Worm (Caenorhabditis elegans) whole organism, early embryonic: ENCODE data around the gene afmd-1.

ENCODE experiments used
- B0310.2 ChIP-seq: sonication (generic microtip); optimal IDR thresholded peaks from 2 replicates; lab custom pipeline; 2016; ENCODE audit warnings: mild to moderate bottlenecking, missing genetic modification characterization, missing compliant biosample characterization
- F13C5.2 ChIP-seq: sonication (generic microtip); optimal IDR thresholded peaks from 2 replicates; lab custom pipeline; 2017; ENCODE audit warnings: mild to moderate bottlenecking, missing genetic modification characterization, inconsistent platforms, missing compliant biosample characterization
- aly-1 ChIP-seq: sonication (generic microtip); optimal IDR thresholded peaks from 2 replicates; lab custom pipeline; 2016; ENCODE audit warnings: missing genetic modification characterization, missing compliant biosample characterization
- ama-1 ChIP-seq: fragments of 150-350 bp; optimal IDR thresholded peaks from 2 replicates; lab custom pipeline; 2014
- ceh-13 ChIP-seq: fragments of 200-800 bp; sonication (Bioruptor generic); optimal IDR thresholded peaks from 2 replicates; lab custom pipeline; 2018; ENCODE audit warnings: mild to moderate bottlenecking, missing genetic modification characterization, missing compliant biosample characterization
- ceh-36 ChIP-seq: sonication (generic microtip); optimal IDR thresholded peaks from 2 replicates; lab custom pipeline; 2016; ENCODE audit warnings: missing genetic modification characterization, inconsistent platforms, missing compliant biosample characterization
- ets-7 ChIP-seq: sonication (generic microtip); optimal IDR thresholded peaks from 2 replicates; lab custom pipeline; 2016; ENCODE audit warnings: missing genotype, missing genetic modification characterization, missing compliant biosample characterization
- flt-1 ChIP-seq: fragments of 200-800 bp; sonication (Bioruptor generic); IDR thresholded peaks from 2 replicates; pipeline ENCODE4 v1.3.6; 2022; ENCODE audit warnings: missing genetic modification characterization, missing compliant biosample characterization
- hmbx-1 ChIP-seq: sonication (generic microtip); optimal IDR thresholded peaks from 2 replicates; lab custom pipeline; 2016; ENCODE audit warnings: mild to moderate bottlenecking, missing genetic modification characterization, missing compliant biosample characterization
- hmg-4 ChIP-seq: fragments of 200-800 bp; sonication (Bioruptor generic); optimal IDR thresholded peaks from 2 replicates; lab custom pipeline; 2018; ENCODE audit warnings: mild to moderate bottlenecking, missing genetic modification characterization, missing compliant biosample characterization
- hnd-1 ChIP-seq: sonication (generic microtip); optimal IDR thresholded peaks from 2 replicates; lab custom pipeline; 2016; ENCODE audit warnings: missing genetic modification characterization, missing compliant biosample characterization
- pes-1 ChIP-seq: fragments of 200-800 bp; sonication (Bioruptor generic); IDR thresholded peaks from 2 replicates; pipeline ENCODE4 v1.3.6; 2022; ENCODE audit warnings: missing genetic modification reagents, missing genetic modification characterization, missing compliant biosample characterization
- scrt-1 ChIP-seq: fragments of 200-800 bp; sonication (Bioruptor generic); IDR thresholded peaks from 2 replicates; pipeline ENCODE4 v1.3.6; 2022; ENCODE audit warnings: missing genetic modification characterization, missing compliant biosample characterization
- sea-1 ChIP-seq: fragments of 200-800 bp; sonication (Bioruptor generic); conservative IDR thresholded peaks from 2 replicates; pipeline ENCODE4 v1.3.6; 2022; ENCODE audit warnings: missing genetic modification characterization, missing compliant biosample characterization
- tbx-11 ChIP-seq: fragments of 200-800 bp; sonication (Bioruptor generic); IDR thresholded peaks from 2 replicates; pipeline ENCODE4 v1.3.6; 2022; ENCODE audit warnings: missing genetic modification characterization, missing compliant biosample characterization
- tbx-37 ChIP-seq: fragments of 200-800 bp; sonication (Bioruptor generic); conservative IDR thresholded peaks from 2 replicates; pipeline ENCODE4 v1.3.6; 2022; ENCODE audit warnings: missing genetic modification reagents, missing genetic modification characterization, missing compliant biosample characterization
- tra-4 ChIP-seq: sonication (generic microtip); optimal IDR thresholded peaks from 2 replicates; lab custom pipeline; 2017; ENCODE audit warnings: missing genetic modification characterization, missing compliant biosample characterization

afmd-1 gene

DNA sequence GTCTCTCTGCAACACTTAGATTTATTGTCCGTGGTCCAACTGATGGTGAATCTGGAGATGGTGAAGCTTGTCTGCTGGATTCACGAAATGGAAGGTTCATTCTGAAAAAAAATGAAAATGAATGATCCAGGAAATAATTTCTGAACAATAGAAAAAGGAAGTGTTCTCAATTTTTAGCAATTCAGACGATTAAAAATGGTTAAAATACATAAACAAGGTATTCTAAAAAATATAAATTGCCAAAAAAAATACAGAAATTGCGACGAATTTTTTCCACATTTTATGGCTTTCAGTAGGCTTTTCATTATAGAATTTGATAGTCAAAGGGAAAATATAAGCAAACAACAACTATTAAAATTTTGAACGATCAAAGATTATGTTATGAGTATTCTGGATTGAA, 19.1 kb downstream of the afmd-1 start, which contains the start of gene glb-2:
Gene glb-2, minus strand, starts transcription at position 101 of the 400 bp plus-strand sequence.
- no peak for TF ChIP-seq tbx-37 (GFP tag; lab: Robert Waterston, UW)
- TF ChIP-seq sea-1 (GFP tag; lab: Robert Waterston, UW): no peak
- no peak for TF ChIP-seq F13C5.2 (tag; lab: Kevin White, UChicago)
- no peak for TF ChIP-seq ama-1
- TF ChIP-seq hnd-1: no peak
- no peak for TF ChIP-seq flt-1 (GFP tag; lab: Robert Waterston, UW)
- TF ChIP-seq scrt-1 (GFP tag; lab: Robert Waterston, UW): no peak
- no peak for TF ChIP-seq ceh-36 (tag; lab: Kevin White, UChicago)
- no peak for TF ChIP-seq tbx-11 (GFP tag; lab: Robert Waterston, UW)
- no peak for TF ChIP-seq pes-1
- no peak for TF ChIP-seq tra-4 (tag; lab: Kevin White, UChicago)
- TF ChIP-seq B0310.2 (tag; lab: Kevin White, UChicago): no peak
- TF ChIP-seq hmbx-1: no peak
- TF ChIP-seq aly-1: no peak
- TF ChIP-seq ets-7 (tag; lab: Kevin White, UChicago): no peak
- no peak for TF ChIP-seq hmg-4

DNA sequence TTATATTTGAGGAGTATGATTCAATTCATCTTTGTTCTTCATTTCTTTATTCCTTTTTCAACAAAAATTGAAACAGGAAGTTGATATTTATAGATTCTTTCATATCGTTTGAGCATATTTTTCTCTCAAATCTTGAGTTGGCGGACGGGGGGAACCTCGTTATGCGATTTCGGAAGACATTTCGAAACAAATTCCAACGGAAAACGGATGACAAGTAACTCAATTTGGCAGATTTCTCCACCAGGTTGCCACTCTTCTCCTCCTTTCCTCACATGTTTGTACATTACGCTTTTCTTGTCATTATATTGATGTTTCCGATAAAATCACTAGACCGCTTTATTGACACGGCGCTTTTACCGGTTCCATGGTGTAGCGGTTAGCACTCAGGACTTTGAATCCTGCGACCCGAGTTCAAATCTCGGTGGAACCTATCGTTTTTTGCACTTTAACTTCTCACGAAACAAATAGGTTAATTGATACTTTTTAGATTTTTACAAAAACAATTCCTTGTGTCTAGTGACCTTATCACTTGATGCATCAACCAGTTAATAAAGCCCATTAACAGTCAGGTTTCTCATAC, 31.0 kb downstream of the afmd-1 start:
- no peak for TF ChIP-seq ceh-13
- TF ChIP-seq tbx-37 (GFP tag; lab: Robert Waterston, UW): no peak
- TF ChIP-seq F13C5.2 (tag; lab: Kevin White, UChicago): no peak
- no peak for TF ChIP-seq tra-4 (tag; lab: Kevin White, UChicago)

DNA sequence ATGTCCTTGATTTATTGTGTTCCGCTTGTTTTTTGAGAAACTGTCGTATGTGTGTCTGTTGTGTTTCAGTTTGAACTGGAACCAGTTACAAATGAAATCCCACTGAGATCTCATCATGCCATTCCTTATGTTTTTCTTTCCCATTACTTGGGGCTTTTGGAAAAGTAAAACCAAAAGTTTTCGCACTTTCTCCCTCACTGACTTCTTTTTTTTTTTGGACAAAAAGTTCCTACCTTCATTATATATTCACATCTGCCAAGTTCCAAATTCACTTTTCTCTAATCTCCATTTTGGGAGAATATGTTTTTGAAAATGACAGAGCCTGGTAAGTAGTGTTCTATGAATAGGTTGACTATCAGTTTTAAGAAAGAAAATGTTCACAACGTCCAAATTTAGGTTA, 32.6 kb downstream of the afmd-1 start, which contains the start of gene C06E4.2:
Gene C06E4.2, plus strand, starts transcription at position 301 of the 400 bp plus-strand sequence.
- TF ChIP-seq flt-1 (GFP tag; lab: Robert Waterston, UW) (no peak), F13C5.2 (tag; lab: Kevin White, UChicago) (no peak), ceh-13 (no peak), scrt-1 (GFP tag; lab: Robert Waterston, UW) (no peak), tbx-11 (GFP tag; lab: Robert Waterston, UW) (no peak), B0310.2 (tag; lab: Kevin White, UChicago) (no peak), hnd-1 (no peak), hmg-4 (no peak), sea-1 (GFP tag; lab: Robert Waterston, UW) (no peak), aly-1 (no peak), hmbx-1 (no peak), tbx-37 (GFP tag; lab: Robert Waterston, UW) (no peak), ama-1 (no peak), ceh-36 (tag; lab: Kevin White, UChicago) (no peak), pes-1 (no peak), ets-7 (tag; lab: Kevin White, UChicago) (no peak), tra-4 (tag; lab: Kevin White, UChicago) (no peak)

DNA sequence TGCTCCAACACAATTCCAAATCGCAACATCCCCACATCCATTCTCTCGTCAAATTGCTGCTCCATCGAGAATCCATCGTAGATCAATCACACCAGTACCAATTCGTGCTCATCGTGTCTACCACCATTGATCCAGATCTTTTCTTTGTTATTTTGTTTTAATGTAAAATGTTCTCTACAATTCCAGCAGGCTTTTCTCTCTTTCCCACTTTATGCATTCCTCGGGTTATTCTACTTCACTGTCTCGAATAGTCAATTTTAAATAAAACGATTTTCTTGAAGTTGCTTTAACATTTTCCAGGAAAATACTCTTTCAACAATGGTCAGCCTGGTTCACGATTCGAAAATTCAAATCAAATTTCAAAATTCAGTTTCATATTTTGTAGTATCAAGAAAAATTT, 38.9 kb downstream of the afmd-1 start, which contains the start of gene C06E4.1:
Gene C06E4.1, plus strand, starts transcription at position 301 of the 400 bp plus-strand sequence.
- no peak for TF ChIP-seq ets-7 (tag; lab: Kevin White, UChicago)
- TF ChIP-seq flt-1 (GFP tag; lab: Robert Waterston, UW): no peak
- no peak for TF ChIP-seq aly-1
- no peak for TF ChIP-seq scrt-1 (GFP tag; lab: Robert Waterston, UW)
- TF ChIP-seq hmg-4: no peak

DNA sequence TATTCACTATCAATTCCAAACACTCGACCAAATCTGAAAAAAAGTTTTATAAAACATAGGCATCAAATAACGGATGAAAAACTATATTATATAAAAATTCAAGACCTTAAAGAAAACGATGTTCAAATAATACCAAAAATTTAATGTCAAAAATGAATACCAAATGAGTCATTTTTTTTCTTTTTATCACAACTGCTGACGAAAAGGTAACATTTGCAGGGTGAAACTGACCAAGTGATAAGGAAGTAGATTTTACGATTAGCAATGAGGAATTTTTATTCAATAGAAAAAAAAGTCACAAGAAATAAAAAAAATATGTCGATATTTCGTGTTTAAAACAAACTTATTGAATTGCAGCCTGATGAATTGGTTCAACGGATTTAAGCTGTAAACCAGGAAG, 41.8 kb downstream of the afmd-1 start, which contains the start of gene C06E4.8:
Gene C06E4.8, minus strand, starts transcription at position 37 of the 400 bp plus-strand sequence.
- TF ChIP-seq tbx-11 (GFP tag; lab: Robert Waterston, UW): no peak
- TF ChIP-seq ets-7 (tag; lab: Kevin White, UChicago): no peak
- TF ChIP-seq tbx-37 (GFP tag; lab: Robert Waterston, UW): no peak
- no peak for TF ChIP-seq hmbx-1
- TF ChIP-seq tra-4 (tag; lab: Kevin White, UChicago): no peak
- TF ChIP-seq pes-1: no peak
- no peak for TF ChIP-seq aly-1
- TF ChIP-seq hnd-1: no peak
- TF ChIP-seq ama-1: no peak
- TF ChIP-seq B0310.2 (tag; lab: Kevin White, UChicago): no peak
- no peak for TF ChIP-seq ceh-36 (tag; lab: Kevin White, UChicago)
- TF ChIP-seq flt-1 (GFP tag; lab: Robert Waterston, UW): no peak
- TF ChIP-seq hmg-4: no peak

DNA sequence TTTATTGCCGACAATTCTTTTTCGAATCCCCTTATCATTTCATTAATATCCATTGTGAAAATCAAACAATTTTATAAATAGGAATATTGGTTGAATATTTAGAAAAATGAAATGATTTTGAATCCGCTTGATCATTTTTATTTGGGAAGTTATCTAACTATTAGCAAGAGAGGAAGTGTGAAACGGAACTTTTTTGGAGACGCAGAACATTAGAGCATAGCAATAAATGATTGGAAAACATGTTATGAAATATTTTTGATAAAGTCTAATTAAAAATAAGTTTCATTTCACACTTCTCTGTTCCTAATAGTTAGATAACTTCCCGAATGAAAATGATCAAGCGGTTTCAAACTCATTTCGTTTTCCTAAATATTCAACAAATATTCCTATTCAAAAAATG, 43.4 kb downstream of the afmd-1 start, which contains the start of gene F42C5.3:
Gene F42C5.3, minus strand, starts transcription at position 101 of the 400 bp plus-strand sequence.
- TF ChIP-seq tbx-11 (GFP tag; lab: Robert Waterston, UW) (no peak), F13C5.2 (tag; lab: Kevin White, UChicago) (no peak), hmbx-1 (no peak), ceh-13 (no peak), B0310.2 (tag; lab: Kevin White, UChicago) (no peak), hnd-1 (no peak), flt-1 (GFP tag; lab: Robert Waterston, UW) (no peak), ets-7 (tag; lab: Kevin White, UChicago) (no peak), ama-1 (no peak), pes-1 (no peak), scrt-1 (GFP tag; lab: Robert Waterston, UW) (no peak), tra-4 (tag; lab: Kevin White, UChicago) (no peak), tbx-37 (GFP tag; lab: Robert Waterston, UW) (no peak), hmg-4 (no peak), ceh-36 (tag; lab: Kevin White, UChicago) (no peak), aly-1 (no peak), sea-1 (GFP tag; lab: Robert Waterston, UW) (no peak)

DNA sequence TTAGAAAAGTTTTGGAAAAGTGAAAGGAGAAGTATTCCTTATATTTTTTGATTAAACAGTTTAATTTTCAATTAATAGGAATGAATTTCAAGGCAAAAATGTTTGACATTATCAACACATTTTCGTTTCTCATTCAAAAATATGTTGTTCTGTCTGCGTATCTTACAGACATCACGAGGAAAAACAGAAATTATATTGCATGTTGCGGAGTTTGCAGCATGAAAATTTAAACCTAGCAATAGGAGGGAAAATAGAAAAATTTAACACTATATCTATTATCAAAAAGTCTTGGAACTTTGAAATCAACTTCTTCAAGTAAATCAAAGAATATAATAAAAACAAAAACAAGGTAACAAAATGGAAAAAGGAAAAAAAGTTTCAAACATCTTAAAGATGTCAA, 47.0 kb downstream of the afmd-1 start:
- TF ChIP-seq tbx-37 (GFP tag; lab: Robert Waterston, UW) (no peak), hmbx-1 (no peak), ceh-13 (no peak), tra-4 (tag; lab: Kevin White, UChicago) (no peak), ceh-36 (tag; lab: Kevin White, UChicago) (no peak), ets-7 (tag; lab: Kevin White, UChicago) (no peak)
